Worm (Caenorhabditis elegans) whole organism, early embryonic: ENCODE results near the gene E02H9.3.

Experiments used
- B0310.2 ChIP-seq: sonication (generic microtip); optimal IDR thresholded peaks from 2 replicates; lab custom pipeline; 2016; ENCODE audit warnings: mild to moderate bottlenecking, missing genetic modification characterization, missing compliant biosample characterization
- aly-1 ChIP-seq: sonication (generic microtip); optimal IDR thresholded peaks from 2 replicates; lab custom pipeline; 2016; ENCODE audit warnings: missing genetic modification characterization, missing compliant biosample characterization
- ama-1 ChIP-seq: fragments of 150-350 bp; optimal IDR thresholded peaks from 2 replicates; lab custom pipeline; 2014
- ceh-13 ChIP-seq: fragments of 200-800 bp; sonication (Bioruptor generic); optimal IDR thresholded peaks from 2 replicates; lab custom pipeline; 2018; ENCODE audit warnings: mild to moderate bottlenecking, missing genetic modification characterization, missing compliant biosample characterization
- ceh-36 ChIP-seq: sonication (generic microtip); optimal IDR thresholded peaks from 2 replicates; lab custom pipeline; 2016; ENCODE audit warnings: missing genetic modification characterization, inconsistent platforms, missing compliant biosample characterization
- ets-7 ChIP-seq: sonication (generic microtip); optimal IDR thresholded peaks from 2 replicates; lab custom pipeline; 2016; ENCODE audit warnings: missing genotype, missing genetic modification characterization, missing compliant biosample characterization
- flt-1 ChIP-seq: fragments of 200-800 bp; sonication (Bioruptor generic); IDR thresholded peaks from 2 replicates; pipeline ENCODE4 v1.3.6; 2022; ENCODE audit warnings: missing genetic modification characterization, missing compliant biosample characterization
- hnd-1 ChIP-seq: sonication (generic microtip); optimal IDR thresholded peaks from 2 replicates; lab custom pipeline; 2016; ENCODE audit warnings: missing genetic modification characterization, missing compliant biosample characterization
- pes-1 ChIP-seq: fragments of 200-800 bp; sonication (Bioruptor generic); IDR thresholded peaks from 2 replicates; pipeline ENCODE4 v1.3.6; 2022; ENCODE audit warnings: missing genetic modification reagents, missing genetic modification characterization, missing compliant biosample characterization
- sea-1 ChIP-seq: fragments of 200-800 bp; sonication (Bioruptor generic); conservative IDR thresholded peaks from 2 replicates; pipeline ENCODE4 v1.3.6; 2022; ENCODE audit warnings: missing genetic modification characterization, missing compliant biosample characterization
- tbx-37 ChIP-seq: fragments of 200-800 bp; sonication (Bioruptor generic); conservative IDR thresholded peaks from 2 replicates; pipeline ENCODE4 v1.3.6; 2022; ENCODE audit warnings: missing genetic modification reagents, missing genetic modification characterization, missing compliant biosample characterization
- tra-4 ChIP-seq: sonication (generic microtip); optimal IDR thresholded peaks from 2 replicates; lab custom pipeline; 2017; ENCODE audit warnings: missing genetic modification characterization, missing compliant biosample characterization

DNA sequence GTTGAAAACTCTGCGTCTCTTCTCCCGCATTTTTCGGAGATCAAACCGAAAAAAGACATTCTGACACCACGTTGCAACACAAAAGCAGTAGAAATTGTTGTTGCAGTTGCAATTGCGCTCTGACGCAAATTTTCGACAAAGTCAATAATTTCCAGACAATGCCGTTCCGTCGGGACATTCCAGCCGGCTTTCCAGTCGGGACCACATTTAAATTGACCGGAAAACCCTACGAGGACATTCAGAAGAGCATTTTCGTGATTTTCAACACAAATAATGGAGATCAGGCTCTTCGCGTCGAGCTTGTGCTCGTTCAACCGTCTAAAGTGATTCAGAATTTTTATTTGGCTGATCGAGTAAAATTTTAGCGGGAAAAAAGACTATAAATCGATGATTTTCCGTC lies 39.9 kb upstream of the E02H9.3 start:
- TF ChIP-seq ama-1 (lab: Kevin White, UChicago) = no peak
- TF ChIP-seq pes-1 (GFP tag; lab: Robert Waterston, UW) = no peak
- TF ChIP-seq ceh-13 (GFP tag; lab: Kevin White, UChicago) = no peak
- no peak for TF ChIP-seq tbx-37 (GFP tag; lab: Robert Waterston, UW)
- TF ChIP-seq hnd-1 = no peak
- TF ChIP-seq aly-1 = no peak
- TF ChIP-seq flt-1 (GFP tag; lab: Robert Waterston, UW) = no peak
- TF ChIP-seq ets-7 = no peak
- TF ChIP-seq tra-4 (tag; lab: Kevin White, UChicago) = no peak
- TF ChIP-seq B0310.2 (tag; lab: Kevin White, UChicago) = no peak
- no peak for TF ChIP-seq ceh-36 (tag; lab: Kevin White, UChicago)
- TF ChIP-seq sea-1 (GFP tag; lab: Robert Waterston, UW) = no peak
